Fruit fly (Drosophila melanogaster) whole organism, adult: ENCODE data around the gene CG31975.
A peak's percentile ranks its signal among the peaks of the same experiment; 100 is the strongest.

ENCODE experiments used
- CG14711 ChIP-seq: fragments of 200-800 bp; sonication (Bioruptor generic); optimal IDR thresholded peaks from 2 replicates; lab custom pipeline; 2018; ENCODE audit warnings: missing biosample characterization, mild to moderate bottlenecking, missing genetic modification characterization, moderate library complexity
- CG1620 ChIP-seq: fragments of 200-800 bp; sonication (Bioruptor generic); optimal IDR thresholded peaks from 2 replicates; lab custom pipeline; 2016; ENCODE audit warnings: missing biosample characterization, missing genetic modification characterization
- CG33017 ChIP-seq: fragments of 200-800 bp; sonication (Bioruptor generic); optimal IDR thresholded peaks from 2 replicates; lab custom pipeline; 2018; ENCODE audit warnings: missing biosample characterization, mild to moderate bottlenecking, missing genetic modification characterization, moderate library complexity
- CG5204 ChIP-seq: fragments of 200-800 bp; sonication (Bioruptor generic); optimal IDR thresholded peaks from 2 replicates; lab custom pipeline; 2016; ENCODE audit warnings: missing biosample characterization, missing genetic modification characterization
- CG7101 ChIP-seq: fragments of 200-800 bp; sonication (Bioruptor generic); optimal IDR thresholded peaks from 2 replicates; lab custom pipeline; 2018; ENCODE audit warnings: missing biosample characterization, mild to moderate bottlenecking, missing genetic modification characterization, moderate library complexity
- Clk ChIP-seq: fragments of 200-800 bp; sonication (Bioruptor generic); optimal IDR thresholded peaks from 2 replicates; lab custom pipeline; 2017; ENCODE audit warnings: missing biosample characterization, missing genetic modification characterization
- cic ChIP-seq: fragments of 200-800 bp; sonication (Bioruptor generic); optimal IDR thresholded peaks from 2 replicates; lab custom pipeline; 2017; ENCODE audit warnings: missing biosample characterization, mild to moderate bottlenecking, missing genetic modification characterization, moderate library complexity
- cnc ChIP-seq, 2 experiments: fragments of >200 bp; optimal IDR thresholded peaks; 2 replicates each; lab custom pipeline; 2017
- kay ChIP-seq: fragments of 200-800 bp; sonication (Bioruptor generic); peaks from one replicate; lab custom pipeline; 2016; ENCODE audit warnings: missing biosample characterization, missing genetic modification characterization, borderline replicate concordance
- ovo ChIP-seq: fragments of 200-800 bp; sonication (Bioruptor generic); optimal IDR thresholded peaks from 2 replicates; lab custom pipeline; 2016; ENCODE audit warnings: missing biosample characterization, missing genetic modification characterization
- pad ChIP-seq: fragments of 200-800 bp; sonication (Bioruptor generic); optimal IDR thresholded peaks from 3 replicates; lab custom pipeline; 2017; ENCODE audit warnings: missing biosample characterization, missing genetic modification characterization, mild to moderate bottlenecking, moderate library complexity, missing genetic modification reagents
- tj ChIP-seq: fragments of 200-800 bp; sonication (Bioruptor generic); optimal IDR thresholded peaks from 3 replicates; lab custom pipeline; 2017; ENCODE audit warnings: missing biosample characterization, mild to moderate bottlenecking, missing genetic modification characterization, moderate library complexity
- toe ChIP-seq: fragments of 200-800 bp; sonication (Bioruptor generic); optimal IDR thresholded peaks from 2 replicates; lab custom pipeline; 2016; ENCODE audit warnings: missing biosample characterization, missing genetic modification characterization

- TF ChIP-seq cnc (optimal IDR thresholded peaks at IDR 0.05; lab: Kevin White, UChicago) = no peak
- TF ChIP-seq toe (GFP tag; lab: Kevin White, UChicago) = peak; percentile 94
- peak; percentile 97 for TF ChIP-seq Clk (GFP tag; lab: Kevin White, UChicago)
- peak; percentile 82 for TF ChIP-seq CG33017
- TF ChIP-seq CG5204 (GFP tag; lab: Kevin White, UChicago) = peak; percentile 45
- TF ChIP-seq CG1620 (GFP tag; lab: Kevin White, UChicago) = no peak
- TF ChIP-seq tj (GFP tag; lab: Kevin White, UChicago) = peak; percentile 86
- peak; percentile 75 for TF ChIP-seq pad (GFP tag; lab: Kevin White, UChicago)
- TF ChIP-seq kay (GFP tag; lab: Kevin White, UChicago) = peak; percentile 100
- TF ChIP-seq ovo (GFP tag; lab: Kevin White, UChicago) = peak; percentile 96
- TF ChIP-seq CG14711 = peak; percentile 65
- TF ChIP-seq CG7101 (tag; lab: Kevin White, UChicago) = peak; percentile 88
- peak; percentile 98 for TF ChIP-seq cic (GFP tag; lab: Kevin White, UChicago)
Observed at dm6 chr2L:161453-162175, 20.8 kb upstream of the CG31975 start.
